Worm (Caenorhabditis elegans): Measurements from ENCODE around the gene smvt-1.

Gene smvt-1

DNA sequence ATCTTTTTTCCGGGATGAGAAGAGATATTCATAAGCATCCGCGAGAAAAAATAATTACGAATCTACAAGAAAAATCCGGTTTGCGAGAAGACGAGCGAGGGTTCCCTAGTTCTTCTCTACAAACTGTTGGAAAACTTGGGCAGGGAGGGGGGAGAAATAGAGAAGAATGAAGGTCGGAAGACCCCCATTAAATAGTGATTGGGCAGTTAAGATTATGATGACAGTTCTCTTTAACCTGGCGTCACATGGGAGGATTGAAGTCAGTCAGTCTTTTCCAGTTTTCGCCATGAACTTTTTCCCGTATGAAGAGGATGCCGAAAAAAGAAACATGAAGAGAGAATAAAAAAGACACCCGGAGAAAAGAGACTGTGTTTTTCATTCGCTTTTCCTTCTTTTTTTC is 42.0 kb upstream of the smvt-1 start (continued):
- TF ChIP-seq swsn-7 (tag; optimal IDR thresholded peaks at IDR 0.05) (no peak), hpl-2 (GFP tag; optimal IDR thresholded peaks at IDR 0.05) (no peak), nhr-71 (tag; optimal IDR thresholded peaks at IDR 0.05) (peak; percentile 15), pax-3 (tag; optimal IDR thresholded peaks at IDR 0.05) (no peak), lin-35 (GFP tag; optimal IDR thresholded peaks at IDR 0.05) (peak in 1 of 2 experiments; percentile 55), lir-3 (tag; optimal IDR thresholded peaks at IDR 0.05; ENCODE audit: poor library complexity) (no peak), snu-23 (GFP tag; optimal IDR thresholded peaks at IDR 0.05) (peak; percentile 41), pag-3 (tag; optimal IDR thresholded peaks at IDR 0.05; ENCODE audit: borderline replicate concordance, insufficient read depth) (no peak), nhr-12 (tag; optimal IDR thresholded peaks at IDR 0.05) (no peak), vab-15 (tag; optimal IDR thresholded peaks at IDR 0.05) (peak; percentile 43), zip-4 (GFP tag; optimal IDR thresholded peaks at IDR 0.05) (no peak), snpc-4 (tag; optimal IDR thresholded peaks at IDR 0.05) (no peak), unc-130 (tag; optimal IDR thresholded peaks at IDR 0.05) (peak; percentile 23), fkh-4 (tag; optimal IDR thresholded peaks at IDR 0.05; ENCODE audit: borderline replicate concordance) (no peak), nhr-90 (tag; optimal IDR thresholded peaks at IDR 0.05; ENCODE audit: poor library complexity) (peak; percentile 36), sox-4 (tag; optimal IDR thresholded peaks at IDR 0.05) (no peak), dpl-1 (GFP tag; optimal IDR thresholded peaks at IDR 0.05) (no peak), mef-2 (tag; optimal IDR thresholded peaks at IDR 0.05) (no peak), F16B12.6 (tag; optimal IDR thresholded peaks at IDR 0.05) (no peak), sup-37 (GFP tag; optimal IDR thresholded peaks at IDR 0.05) (no peak), C16A3.4 (tag; optimal IDR thresholded peaks at IDR 0.05) (peak; percentile 5), mab-9 (GFP tag; IDR thresholded peaks at IDR 0.05) (no peak), nhr-84 (tag; optimal IDR thresholded peaks at IDR 0.05) (no peak), egl-27 (tag; optimal IDR thresholded peaks at IDR 0.05) (no peak), xbp-1 (tag; optimal IDR thresholded peaks at IDR 0.05) (no peak), efl-3 (GFP tag; optimal IDR thresholded peaks at IDR 0.05) (no peak), efl-1 (optimal IDR thresholded peaks at IDR 0.05) (no peak), efl-1 (GFP tag; optimal IDR thresholded peaks at IDR 0.05 in 1 of 2) (no peak), sptf-1 (tag; optimal IDR thresholded peaks at IDR 0.05) (no peak), unc-62 (GFP tag; optimal IDR thresholded peaks at IDR 0.05) (no peak), C04F5.9 (tag; optimal IDR thresholded peaks at IDR 0.05) (no peak), nhr-19 (GFP tag; conservative IDR thresholded peaks at IDR 0.05) (no peak), ztf-11 (tag; optimal IDR thresholded peaks at IDR 0.05) (no peak), egl-13 (tag; optimal IDR thresholded peaks at IDR 0.05) (no peak), mep-1 (tag; optimal IDR thresholded peaks at IDR 0.05) (peak; percentile 21), ces-1 (GFP tag; optimal IDR thresholded peaks at IDR 0.05) (no peak), dsc-1 (tag; optimal IDR thresholded peaks at IDR 0.05) (no peak)

ce11 chrX:2590023-2590422 is 41.2 kb upstream of the smvt-1 start:
- TF ChIP-seq nhr-237 (tag; optimal IDR thresholded peaks at IDR 0.05): no peak
- no peak for TF ChIP-seq egl-27 (tag; optimal IDR thresholded peaks at IDR 0.05)
- no peak for TF ChIP-seq lin-15B (tag; optimal IDR thresholded peaks at IDR 0.05)
- no peak for TF ChIP-seq ztf-4 (tag; optimal IDR thresholded peaks at IDR 0.05)
- TF ChIP-seq elt-2 (tag; optimal IDR thresholded peaks at IDR 0.05): no peak
- TF ChIP-seq aha-1 (tag; optimal IDR thresholded peaks at IDR 0.05): no peak
- TF ChIP-seq lsy-2 (tag; optimal IDR thresholded peaks at IDR 0.05): no peak
- no peak for TF ChIP-seq nhr-90 (tag; optimal IDR thresholded peaks at IDR 0.05; ENCODE audit: poor library complexity)
- TF ChIP-seq aly-2 (tag; optimal IDR thresholded peaks at IDR 0.05): no peak
- no peak for TF ChIP-seq C34B4.2 (tag; optimal IDR thresholded peaks at IDR 0.05)
- no peak for TF ChIP-seq rnt-1 (tag; optimal IDR thresholded peaks at IDR 0.05)

Measured in whole organism, L1 larva.